Fruit fly (Drosophila melanogaster): ENCODE data around the gene CheA7a.

CheA7a gene

dm6 chrX:7405697-7406096, 27.8 kb downstream of the CheA7a start, which contains the start of gene CG1677:
TSS of gene CG1677 (minus strand) at chrX:7405797.
- no peak for TF ChIP-seq CG8478 (optimal IDR thresholded peaks at IDR 0.05)
- TF ChIP-seq usp (GFP tag; optimal IDR thresholded peaks at IDR 0.05) = no peak
- TF ChIP-seq EcR (GFP tag; optimal IDR thresholded peaks at IDR 0.05) = no peak
- TF ChIP-seq Dll (optimal IDR thresholded peaks at IDR 0.05) = no peak
- TF ChIP-seq psq (optimal IDR thresholded peaks at IDR 0.05) = no peak
- TF ChIP-seq pan (optimal IDR thresholded peaks at IDR 0.05) = no peak

- TF ChIP-seq psq (optimal IDR thresholded peaks at IDR 0.05) (no peak), CG8478 (optimal IDR thresholded peaks at IDR 0.05) (no peak), EcR (GFP tag; optimal IDR thresholded peaks at IDR 0.05) (no peak), Dll (optimal IDR thresholded peaks at IDR 0.05) (no peak), usp (GFP tag; optimal IDR thresholded peaks at IDR 0.05) (no peak), pan (optimal IDR thresholded peaks at IDR 0.05) (no peak)
Observed at dm6 chrX:7406908-7407307, 29.0 kb downstream of the CheA7a start, which contains the start of gene CG32727. TSS of gene CG32727 (plus strand) at chrX:7407208.

- no peak for TF ChIP-seq usp (GFP tag; optimal IDR thresholded peaks at IDR 0.05)
- no peak for TF ChIP-seq EcR (GFP tag; optimal IDR thresholded peaks at IDR 0.05)
- TF ChIP-seq Dll (optimal IDR thresholded peaks at IDR 0.05) = no peak
- TF ChIP-seq psq (optimal IDR thresholded peaks at IDR 0.05) = no peak
- no peak for TF ChIP-seq CG8478 (optimal IDR thresholded peaks at IDR 0.05)
- no peak for TF ChIP-seq pan (optimal IDR thresholded peaks at IDR 0.05)
Observed at dm6 chrX:7411806-7412205, 33.9 kb downstream of the CheA7a start, which contains the start of gene CG42246. TSS of gene CG42246 (minus strand) at chrX:7411906.

- TF ChIP-seq psq (optimal IDR thresholded peaks at IDR 0.05) = no peak
- TF ChIP-seq CG8478 (optimal IDR thresholded peaks at IDR 0.05) = no peak
- TF ChIP-seq pan (optimal IDR thresholded peaks at IDR 0.05) = no peak
- no peak for TF ChIP-seq EcR (GFP tag; optimal IDR thresholded peaks at IDR 0.05)
- TF ChIP-seq Dll (optimal IDR thresholded peaks at IDR 0.05) = no peak
- no peak for TF ChIP-seq usp (GFP tag; optimal IDR thresholded peaks at IDR 0.05)
Observed at dm6 chrX:7412368-7412767, 34.4 kb downstream of the CheA7a start, which contains the start of gene CG42704. TSS of gene CG42704 (plus strand) at chrX:7412668.

- TF ChIP-seq psq (optimal IDR thresholded peaks at IDR 0.05) (no peak), pan (optimal IDR thresholded peaks at IDR 0.05) (no peak), EcR (GFP tag; optimal IDR thresholded peaks at IDR 0.05) (no peak), CG8478 (optimal IDR thresholded peaks at IDR 0.05) (no peak), Dll (optimal IDR thresholded peaks at IDR 0.05) (no peak), usp (GFP tag; optimal IDR thresholded peaks at IDR 0.05) (no peak)
Observed at dm6 chrX:7413569-7413968, 35.6 kb downstream of the CheA7a start, which contains the start of gene CG42705. TSS of gene CG42705 (plus strand) at chrX:7413869.

- TF ChIP-seq Dll (optimal IDR thresholded peaks at IDR 0.05) (no peak), EcR (GFP tag; optimal IDR thresholded peaks at IDR 0.05) (no peak), pan (optimal IDR thresholded peaks at IDR 0.05) (no peak), CG8478 (optimal IDR thresholded peaks at IDR 0.05) (no peak), psq (optimal IDR thresholded peaks at IDR 0.05) (no peak), usp (GFP tag; optimal IDR thresholded peaks at IDR 0.05) (no peak)
Observed at dm6 chrX:7415027-7415426, 37.1 kb downstream of the CheA7a start.

- no peak for TF ChIP-seq CG8478 (optimal IDR thresholded peaks at IDR 0.05)
- TF ChIP-seq usp (GFP tag; optimal IDR thresholded peaks at IDR 0.05) = no peak
- TF ChIP-seq EcR (GFP tag; optimal IDR thresholded peaks at IDR 0.05) = no peak
- TF ChIP-seq psq (optimal IDR thresholded peaks at IDR 0.05) = no peak
Observed at dm6 chrX:7416953-7417352, 39.0 kb downstream of the CheA7a start, which contains the start of gene CG34337. TSS of gene CG34337 (plus strand) at chrX:7417253.

dm6 chrX:7417875-7418274, 39.9 kb downstream of the CheA7a start:
- TF ChIP-seq CG8478 (optimal IDR thresholded peaks at IDR 0.05) = no peak
- no peak for TF ChIP-seq usp (GFP tag; optimal IDR thresholded peaks at IDR 0.05)
- no peak for TF ChIP-seq Dll (optimal IDR thresholded peaks at IDR 0.05)
- TF ChIP-seq EcR (GFP tag; optimal IDR thresholded peaks at IDR 0.05) = no peak
- no peak for TF ChIP-seq psq (optimal IDR thresholded peaks at IDR 0.05)
- TF ChIP-seq pan (optimal IDR thresholded peaks at IDR 0.05) = no peak

dm6 chrX:7418294-7418693, 40.4 kb downstream of the CheA7a start, which contains the start of gene rumpel:
TSS of gene rumpel (plus strand) at chrX:7418594.
- TF ChIP-seq pan (optimal IDR thresholded peaks at IDR 0.05) = no peak
- TF ChIP-seq Dll (optimal IDR thresholded peaks at IDR 0.05) = no peak
- TF ChIP-seq EcR (GFP tag; optimal IDR thresholded peaks at IDR 0.05) = no peak
- no peak for TF ChIP-seq usp (GFP tag; optimal IDR thresholded peaks at IDR 0.05)
- TF ChIP-seq CG8478 (optimal IDR thresholded peaks at IDR 0.05) = no peak
- TF ChIP-seq psq (optimal IDR thresholded peaks at IDR 0.05) = no peak

dm6 chrX:7422577-7422976, 44.6 kb downstream of the CheA7a start:
- TF ChIP-seq EcR (GFP tag; optimal IDR thresholded peaks at IDR 0.05) = no peak
- TF ChIP-seq CG8478 (optimal IDR thresholded peaks at IDR 0.05) = no peak
- no peak for TF ChIP-seq pan (optimal IDR thresholded peaks at IDR 0.05)

- TF ChIP-seq CG8478 (optimal IDR thresholded peaks at IDR 0.05) = no peak
- TF ChIP-seq pan (optimal IDR thresholded peaks at IDR 0.05) = no peak
- no peak for TF ChIP-seq usp (GFP tag; optimal IDR thresholded peaks at IDR 0.05)
- TF ChIP-seq EcR (GFP tag; optimal IDR thresholded peaks at IDR 0.05) = no peak
- TF ChIP-seq Dll (optimal IDR thresholded peaks at IDR 0.05) = no peak
Observed at dm6 chrX:7424742-7425141, 46.8 kb downstream of the CheA7a start, which contains the start of gene CG15036. TSS of gene CG15036 (minus strand) at chrX:7424842.

- TF ChIP-seq psq (optimal IDR thresholded peaks at IDR 0.05) (no peak), usp (GFP tag; optimal IDR thresholded peaks at IDR 0.05) (no peak), EcR (GFP tag; optimal IDR thresholded peaks at IDR 0.05) (no peak), pan (optimal IDR thresholded peaks at IDR 0.05) (no peak)
Observed at dm6 chrX:7425643-7426042, 47.7 kb downstream of the CheA7a start, which contains the start of gene CG32726. TSS of gene CG32726 (minus strand) at chrX:7425743.

All from whole organism.